Fruit fly (Drosophila melanogaster): ENCODE results near the gene cv.

The cv gene

DNA sequence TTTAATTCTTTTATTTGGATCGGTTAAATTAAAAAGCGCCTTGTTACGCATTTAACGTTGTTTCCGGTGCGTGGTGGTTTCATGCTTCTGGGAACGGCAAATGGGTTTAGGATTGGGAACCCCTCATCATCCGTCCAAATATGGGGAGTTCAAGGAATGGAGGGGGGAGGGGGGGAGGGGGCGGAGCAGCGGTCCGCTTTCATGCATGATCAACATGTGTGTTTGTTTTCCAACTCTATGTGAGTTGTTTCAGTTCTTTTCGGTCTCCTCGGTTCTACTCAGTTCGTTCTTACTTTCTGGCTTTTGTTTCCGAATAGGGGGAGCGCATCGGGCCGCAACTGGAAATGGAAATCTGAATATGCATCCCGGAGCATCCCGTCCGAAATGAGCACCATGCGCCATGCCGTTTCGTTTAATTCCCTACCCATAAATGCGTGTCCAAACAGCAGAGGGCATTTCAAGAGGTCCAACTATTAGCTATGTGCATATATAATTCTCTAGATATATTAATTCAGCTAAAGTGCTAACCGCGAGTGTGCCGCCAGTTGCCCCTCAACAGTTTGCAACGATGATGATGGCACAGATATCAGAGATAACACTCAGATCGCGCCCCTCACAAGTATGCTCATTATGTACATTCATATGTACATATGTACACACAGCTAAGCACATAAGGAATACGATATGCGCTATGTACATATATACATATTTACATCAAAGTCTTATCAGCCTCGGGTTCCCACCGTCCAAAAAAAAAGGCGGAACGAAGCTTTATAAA lies 12.2 kb upstream of the cv start (continued):
- TF ChIP-seq CG8924 (tag; optimal IDR thresholded peaks at IDR 0.05) (peak; percentile 84), chif (GFP tag; optimal IDR thresholded peaks at IDR 0.05) (peak; percentile 87 to 88), CG7839 (tag; optimal IDR thresholded peaks at IDR 0.05) (peak; percentile 86), corto (GFP tag; optimal IDR thresholded peaks at IDR 0.05) (no peak), CG2889 (GFP tag; IDR thresholded peaks at IDR 0.05) (no peak), bcd (GFP tag; optimal IDR thresholded peaks at IDR 0.05) (peak; percentile 87), CG6813 (GFP tag; optimal IDR thresholded peaks at IDR 0.05) (peak; percentile 99), E2f2 (GFP tag; IDR thresholded peaks at IDR 0.05) (peak; percentile 71), CG11696 (GFP tag; IDR thresholded peaks at IDR 0.05) (peak; percentile 95), pan (optimal IDR thresholded peaks at IDR 0.05) (no peak), pan (GFP tag; optimal IDR thresholded peaks at IDR 0.05 in 1 of 2, IDR thresholded peaks at IDR 0.05 in 1 of 2) (peak in 1 of 2 experiments; percentile 85), maf-S (GFP tag; optimal IDR thresholded peaks at IDR 0.05) (peak; percentile 90), CG9437 (GFP tag; optimal IDR thresholded peaks at IDR 0.05) (peak; percentile 49), Atf3 (GFP tag; optimal IDR thresholded peaks at IDR 0.05) (peak; percentile 80), CG15269 (tag; optimal IDR thresholded peaks at IDR 0.05) (peak; percentile 94), fd64A (GFP tag; optimal IDR thresholded peaks at IDR 0.05) (peak; percentile 99), CG7357 (GFP tag; IDR thresholded peaks at IDR 0.05) (peak; percentile 48; the same call in 1 of the 3 replicates), CG8944 (GFP tag; optimal IDR thresholded peaks at IDR 0.05) (peak; percentile 82), CG4360 (GFP tag; IDR thresholded peaks at IDR 0.05) (peak; percentile 89), shn (GFP tag; optimal IDR thresholded peaks at IDR 0.05) (peak; percentile 71), CG10321 (GFP tag; IDR thresholded peaks at IDR 0.05) (peak; percentile 79), CG18619 (GFP tag; optimal IDR thresholded peaks at IDR 0.05) (peak; percentile 92), CG13296 (GFP tag; optimal IDR thresholded peaks at IDR 0.05) (peak; percentile 97), CG7372 (GFP tag; IDR thresholded peaks at IDR 0.05) (peak; percentile 83), CG10979 (tag; optimal IDR thresholded peaks at IDR 0.05) (peak; percentile 73), sens (GFP tag) (peak; percentile 99), z (GFP tag; IDR thresholded peaks at IDR 0.05) (peak; percentile 74), sug (tag; optimal IDR thresholded peaks at IDR 0.05) (peak; percentile 72), NK7.1 (GFP tag; optimal IDR thresholded peaks at IDR 0.05) (peak; percentile 92), Dip2 (GFP tag; IDR thresholded peaks at IDR 0.05) (no peak), CG5245 (GFP tag; optimal IDR thresholded peaks at IDR 0.05) (peak; percentile 85), CG6765 (GFP tag; optimal IDR thresholded peaks at IDR 0.05) (peak; percentile 91), CG12299 (tag; optimal IDR thresholded peaks at IDR 0.05) (peak; percentile 95), gcm2 (GFP tag; optimal IDR thresholded peaks at IDR 0.05) (peak; percentile 74), CG10543 (GFP tag; optimal IDR thresholded peaks at IDR 0.05) (peak; percentile 98), HLH54F (GFP tag; optimal IDR thresholded peaks at IDR 0.05) (peak; percentile 60), phol (tag; optimal IDR thresholded peaks at IDR 0.05) (peak; percentile 30), hbn (GFP tag; IDR thresholded peaks at IDR 0.05; ENCODE audit: partially characterized antibody) (no peak), disco-r (GFP tag; optimal IDR thresholded peaks at IDR 0.05) (peak; percentile 84), Blimp-1 (GFP tag; optimal IDR thresholded peaks at IDR 0.05) (peak; percentile 94), CG1233 (GFP tag; optimal IDR thresholded peaks at IDR 0.05) (peak; percentile 98), sr (GFP tag; IDR thresholded peaks at IDR 0.05) (peak; percentile 83), tap (tag; optimal IDR thresholded peaks at IDR 0.05) (peak; percentile 87), CG13287 (GFP tag; IDR thresholded peaks at IDR 0.05; ENCODE audit: partially characterized antibody) (no peak), CG17359 (tag; optimal IDR thresholded peaks at IDR 0.05) (peak; percentile 97), Sin3A (optimal IDR thresholded peaks at IDR 0.05) (no peak)
